Fruit fly (Drosophila melanogaster) whole organism, pupa: ENCODE measurements around the gene Past1.

Source experiments
- CG12605 ChIP-seq: fragments of 200-800 bp; sonication (Bioruptor generic); IDR thresholded peaks from 2 replicates; pipeline ENCODE4 v1.3.6; 2022; ENCODE audit warnings: missing biosample characterization, missing genetic modification characterization
- CG13204 ChIP-seq: fragments of 200-800 bp; sonication (Bioruptor generic); optimal IDR thresholded peaks from 2 replicates; lab custom pipeline; 2018; ENCODE audit warnings: missing biosample characterization, mild to moderate bottlenecking, missing genetic modification characterization, moderate library complexity
- CG14655 ChIP-seq: fragments of 200-800 bp; sonication (Bioruptor generic); optimal IDR thresholded peaks from 3 replicates; lab custom pipeline; 2017; ENCODE audit warnings: mild to moderate bottlenecking, missing biosample characterization, missing genetic modification reagents, missing genetic modification characterization
- CG15710 ChIP-seq: fragments of 200-800 bp; sonication (Bioruptor generic); optimal IDR thresholded peaks from 2 replicates; lab custom pipeline; 2018; ENCODE audit warnings: missing biosample characterization, mild to moderate bottlenecking, missing genetic modification characterization, moderate library complexity
- CG17806 ChIP-seq: fragments of 200-800 bp; sonication (Bioruptor generic); optimal IDR thresholded peaks from 2 replicates; lab custom pipeline; 2018; ENCODE audit warnings: missing biosample characterization, mild to moderate bottlenecking, missing genetic modification characterization, moderate library complexity
- CG34367 ChIP-seq: fragments of 200-800 bp; sonication (Bioruptor generic); optimal IDR thresholded peaks from 2 replicates; lab custom pipeline; 2018; ENCODE audit warnings: missing biosample characterization, mild to moderate bottlenecking, missing genetic modification characterization
- CG4496 ChIP-seq: fragments of 200-800 bp; sonication (Bioruptor generic); IDR thresholded peaks from 3 replicates; pipeline ENCODE4 v1.3.6; 2022; ENCODE audit warnings: missing biosample characterization, missing genetic modification characterization
- CG8159 ChIP-seq: fragments of 200-800 bp; sonication (Bioruptor generic); optimal IDR thresholded peaks from 3 replicates; lab custom pipeline; 2018; ENCODE audit warnings: missing biosample characterization, mild to moderate bottlenecking, missing genetic modification characterization, moderate library complexity
- D1 ChIP-seq: fragments of 200-800 bp; sonication (Bioruptor generic); optimal IDR thresholded peaks from 2 replicates; lab custom pipeline; 2018; ENCODE audit warnings: missing biosample characterization, mild to moderate bottlenecking, missing genetic modification characterization, moderate library complexity
- EcR ChIP-seq: fragments of 200-800 bp; sonication (Bioruptor generic); optimal IDR thresholded peaks from 3 replicates; lab custom pipeline; 2019; ENCODE audit warnings: missing biosample characterization, missing genetic modification characterization, mild to moderate bottlenecking, moderate library complexity, missing genetic modification reagents
- Ets98B ChIP-seq: fragments of 200-800 bp; sonication (Bioruptor generic); IDR thresholded peaks from 2 replicates; pipeline ENCODE4 v1.3.6; 2022; ENCODE audit warnings: missing biosample characterization, missing genetic modification characterization
- Pif1B ChIP-seq: fragments of 200-800 bp; sonication (Bioruptor generic); optimal IDR thresholded peaks from 3 replicates; lab custom pipeline; 2016; ENCODE audit warnings: missing biosample characterization, missing genetic modification characterization
- gl ChIP-seq: fragments of 200-800 bp; sonication (Bioruptor generic); optimal IDR thresholded peaks from 2 replicates; lab custom pipeline; 2018; ENCODE audit warnings: missing biosample characterization, mild to moderate bottlenecking, missing genetic modification characterization
- rn ChIP-seq: fragments of 200-800 bp; sonication (Bioruptor generic); IDR thresholded peaks from 2 replicates; pipeline ENCODE4 v1.3.6; 2022; ENCODE audit warnings: missing biosample characterization, missing genetic modification characterization

DNA sequence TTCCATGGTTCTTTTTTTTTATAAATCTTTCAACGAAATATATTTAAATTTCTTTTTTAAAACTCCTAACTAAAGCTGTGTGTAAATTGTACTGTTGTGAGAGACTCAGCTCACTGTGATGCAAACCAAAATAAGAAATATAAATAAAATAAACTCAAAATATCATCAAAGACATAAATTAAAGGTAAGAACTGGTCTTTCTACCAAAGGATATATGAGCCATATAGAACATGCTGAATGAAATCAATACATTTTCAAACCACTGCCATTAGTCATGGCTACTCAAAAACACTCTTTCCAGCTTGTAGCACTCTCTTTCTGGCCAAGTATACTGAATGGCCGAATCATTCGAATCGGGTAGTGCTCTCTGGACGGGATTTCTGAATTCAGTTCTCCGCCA, 2.4 kb upstream of the Past1 start, which contains the start of the genes CG14391 and NijC:
- TF ChIP-seq CG12605 (no peak), D1 (tag; lab: Kevin White, UChicago) (no peak), CG4496 (GFP tag; lab: Robert Waterston, UW) (no peak), CG15710 (no peak), EcR (no peak), rn (no peak), CG13204 (GFP tag; lab: Kevin White, UChicago) (no peak), CG34367 (no peak), CG14655 (no peak), gl (tag; lab: Kevin White, UChicago) (no peak), Pif1B (GFP tag; lab: Kevin White, UChicago) (no peak), CG17806 (tag; lab: Kevin White, UChicago) (no peak), Ets98B (GFP tag; lab: Robert Waterston, UW) (no peak), CG8159 (no peak)
